Worm (Caenorhabditis elegans): ENCODE measurements around the gene coh-4.

coh-4 gene

ce11 chrV:4134728-4135127, 40.7 kb downstream of the coh-4 start, which contains the start of gene lgc-1:
Gene lgc-1, plus strand, starts transcription at chrV:4135028.
- TF ChIP-seq F13C5.2 (tag; optimal IDR thresholded peaks at IDR 0.05) (no peak), ets-7 (tag; optimal IDR thresholded peaks at IDR 0.05) (no peak), B0310.2 (tag; optimal IDR thresholded peaks at IDR 0.05) (no peak), hmbx-1 (tag; optimal IDR thresholded peaks at IDR 0.05) (no peak)

ce11 chrV:4131471-4131939, 43.9 kb downstream of the coh-4 start, which contains the start of gene nhr-57:
Gene nhr-57, plus strand, starts transcription at chrV:4131889.
- no peak for TF ChIP-seq F13C5.2 (tag; optimal IDR thresholded peaks at IDR 0.05)

- TF ChIP-seq B0310.2 (tag; optimal IDR thresholded peaks at IDR 0.05) (no peak), hmbx-1 (tag; optimal IDR thresholded peaks at IDR 0.05) (no peak), aly-1 (tag; optimal IDR thresholded peaks at IDR 0.05) (no peak), F13C5.2 (tag; optimal IDR thresholded peaks at IDR 0.05) (no peak), sea-1 (GFP tag; conservative IDR thresholded peaks at IDR 0.05) (no peak), ets-7 (tag; optimal IDR thresholded peaks at IDR 0.05) (no peak), ama-1 (optimal IDR thresholded peaks at IDR 0.05) (no peak), ceh-36 (tag; optimal IDR thresholded peaks at IDR 0.05) (no peak), flt-1 (GFP tag; IDR thresholded peaks at IDR 0.05) (no peak), hmg-4 (GFP tag; optimal IDR thresholded peaks at IDR 0.05) (no peak), tra-4 (tag; optimal IDR thresholded peaks at IDR 0.05) (no peak), pes-1 (GFP tag; IDR thresholded peaks at IDR 0.05) (no peak), ceh-13 (GFP tag; optimal IDR thresholded peaks at IDR 0.05) (no peak), hnd-1 (tag; optimal IDR thresholded peaks at IDR 0.05) (no peak), tbx-37 (GFP tag; conservative IDR thresholded peaks at IDR 0.05) (no peak), tbx-11 (GFP tag; IDR thresholded peaks at IDR 0.05) (no peak), scrt-1 (GFP tag; IDR thresholded peaks at IDR 0.05) (no peak)
These were observed 45.8 kb downstream of the coh-4 start, which contains the start of gene phat-4 for ce11 chrV:4129604-4130003. Gene phat-4, plus strand, starts transcription at chrV:4129904.

DNA sequence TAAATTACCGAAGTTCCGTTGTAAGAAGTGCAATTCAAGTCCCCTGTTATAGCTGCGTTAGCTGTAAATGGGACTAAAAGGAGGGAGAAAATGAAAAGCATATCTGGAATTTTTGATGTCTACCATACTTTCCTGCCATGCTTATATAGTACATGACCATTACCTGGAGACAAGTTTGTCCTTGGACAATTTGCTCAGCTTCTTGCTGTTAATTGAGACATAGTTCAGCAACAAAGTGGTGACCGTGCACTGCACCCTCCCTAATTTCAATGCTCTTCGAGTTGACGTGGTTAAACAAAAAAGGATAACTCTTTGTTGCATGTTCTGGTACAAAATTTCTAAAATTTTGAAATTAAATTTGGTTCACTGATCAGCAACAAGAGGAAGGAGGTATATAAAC, 48.0 kb downstream of the coh-4 start, which contains the start of gene T05B4.13:
TSS of gene T05B4.13 (minus strand) at position 101 of the 400 bp plus-strand sequence.
- TF ChIP-seq ama-1 (optimal IDR thresholded peaks at IDR 0.05) (no peak), tbx-11 (GFP tag; IDR thresholded peaks at IDR 0.05) (no peak), hmg-4 (GFP tag; optimal IDR thresholded peaks at IDR 0.05) (no peak), flt-1 (GFP tag; IDR thresholded peaks at IDR 0.05) (no peak), hnd-1 (tag; optimal IDR thresholded peaks at IDR 0.05) (no peak), tra-4 (tag; optimal IDR thresholded peaks at IDR 0.05) (no peak), aly-1 (tag; optimal IDR thresholded peaks at IDR 0.05) (no peak), sea-1 (GFP tag; conservative IDR thresholded peaks at IDR 0.05) (no peak), ets-7 (tag; optimal IDR thresholded peaks at IDR 0.05) (no peak)

DNA sequence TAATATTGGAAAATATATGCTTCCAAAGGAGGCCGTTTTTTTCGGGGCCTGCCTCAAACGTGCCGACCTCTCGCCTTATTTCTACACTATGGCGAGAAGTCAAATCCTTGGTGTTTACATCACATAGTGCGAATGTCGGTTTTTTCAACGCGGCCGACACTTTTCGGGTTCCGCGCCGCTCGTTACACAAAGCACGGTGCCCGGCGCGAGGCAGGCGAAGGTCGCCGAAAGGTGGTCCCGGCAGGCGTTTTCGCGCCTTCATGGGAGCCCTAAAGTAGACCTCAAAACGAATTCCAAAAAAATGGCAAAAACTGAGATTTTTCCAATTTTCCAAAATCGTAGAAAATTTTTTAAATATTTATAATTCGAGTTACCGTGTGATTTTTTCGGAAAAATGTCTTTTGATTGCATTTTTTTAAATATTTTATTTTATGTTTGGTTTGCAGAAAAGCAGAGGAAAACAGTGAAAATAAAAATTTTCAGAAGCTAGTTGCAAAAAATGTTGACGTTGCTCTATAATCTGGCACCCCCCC, 49.8 kb downstream of the coh-4 start, which contains the start of gene T05B4.12:
TSS of gene T05B4.12 (minus strand) at position 483 of the 533 bp plus-strand sequence.
- TF ChIP-seq pes-1 (GFP tag; IDR thresholded peaks at IDR 0.05) = no peak
- TF ChIP-seq flt-1 (GFP tag; IDR thresholded peaks at IDR 0.05) = no peak
- TF ChIP-seq hnd-1 (tag; optimal IDR thresholded peaks at IDR 0.05) = no peak
- TF ChIP-seq ceh-36 (tag; optimal IDR thresholded peaks at IDR 0.05) = no peak
- TF ChIP-seq tbx-37 (GFP tag; conservative IDR thresholded peaks at IDR 0.05) = no peak
- TF ChIP-seq tra-4 (tag; optimal IDR thresholded peaks at IDR 0.05) = no peak

- no peak for TF ChIP-seq pes-1 (GFP tag; IDR thresholded peaks at IDR 0.05)
- TF ChIP-seq aly-1 (tag; optimal IDR thresholded peaks at IDR 0.05) = no peak
- no peak for TF ChIP-seq hmg-4 (GFP tag; optimal IDR thresholded peaks at IDR 0.05)
- no peak for TF ChIP-seq tbx-37 (GFP tag; conservative IDR thresholded peaks at IDR 0.05)
These were observed 53.0 kb downstream of the coh-4 start, which contains the start of gene phat-5 for ce11 chrV:4122415-4122814. Gene phat-5, minus strand, starts transcription at chrV:4122515.

DNA sequence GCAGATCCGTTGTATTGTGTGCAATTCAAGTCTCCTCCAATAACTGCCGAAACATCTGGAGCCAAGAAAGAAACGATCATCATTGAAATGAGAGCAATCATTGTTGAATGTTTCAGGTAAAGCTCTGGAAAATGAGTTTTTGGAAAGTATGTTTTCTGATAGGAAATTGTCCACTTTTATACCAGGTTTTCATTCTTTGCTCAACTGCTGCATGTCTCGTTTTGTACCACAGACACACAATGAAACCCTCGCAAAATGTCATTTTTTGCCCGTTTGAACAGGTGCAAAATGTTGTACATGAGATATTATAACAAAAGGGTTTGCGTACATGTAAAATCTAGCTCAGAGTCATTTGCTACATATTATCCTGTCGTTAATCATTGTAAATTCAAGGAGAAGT, 54.8 kb downstream of the coh-4 start, which contains the start of gene T05B4.10:
TSS of gene T05B4.10 (minus strand) at position 101 of the 400 bp plus-strand sequence.
- TF ChIP-seq ceh-13 (GFP tag; optimal IDR thresholded peaks at IDR 0.05) = no peak
- TF ChIP-seq hmbx-1 (tag; optimal IDR thresholded peaks at IDR 0.05) = no peak
- no peak for TF ChIP-seq hnd-1 (tag; optimal IDR thresholded peaks at IDR 0.05)
- TF ChIP-seq aly-1 (tag; optimal IDR thresholded peaks at IDR 0.05) = no peak
- TF ChIP-seq pes-1 (GFP tag; IDR thresholded peaks at IDR 0.05) = no peak
- no peak for TF ChIP-seq tra-4 (tag; optimal IDR thresholded peaks at IDR 0.05)
- TF ChIP-seq ceh-36 (tag; optimal IDR thresholded peaks at IDR 0.05) = no peak
- no peak for TF ChIP-seq tbx-37 (GFP tag; conservative IDR thresholded peaks at IDR 0.05)
- no peak for TF ChIP-seq sea-1 (GFP tag; conservative IDR thresholded peaks at IDR 0.05)
- no peak for TF ChIP-seq ama-1 (optimal IDR thresholded peaks at IDR 0.05)
- TF ChIP-seq flt-1 (GFP tag; IDR thresholded peaks at IDR 0.05) = no peak
- TF ChIP-seq B0310.2 (tag; optimal IDR thresholded peaks at IDR 0.05) = no peak

Measured in whole organism, early embryonic.